Worm (Caenorhabditis elegans) whole organism, midembryonic: ENCODE data around the gene Y49E10.29.

Experiments used
- flt-1 ChIP-seq: fragments of 200-800 bp; sonication (Bioruptor generic); IDR thresholded peaks from 2 replicates; pipeline ENCODE4 v1.3.6; 2022; ENCODE audit warnings: missing genetic modification characterization, missing compliant biosample characterization
- tab-1 ChIP-seq: fragments of 200-800 bp; sonication (Bioruptor generic); IDR thresholded peaks from 2 replicates; pipeline ENCODE4 v1.3.6; 2022; ENCODE audit warnings: missing genetic modification characterization, missing compliant biosample characterization

ce11 chrIII:12466310-12466709, 2.7 kb upstream of the Y49E10.29 start, which contains the start of gene pstk-1:
- TF ChIP-seq flt-1 (GFP tag; lab: Robert Waterston, UW) (no peak), tab-1 (no peak)
